Fruit fly (Drosophila melanogaster): ENCODE results near the gene CG34367.

The CG34367 gene

dm6 chr2L:10306518-10307260 lies 47.0 kb downstream of the CG34367 start, which contains the start of the genes CG5390 and CG4968 (continued):
- TF ChIP-seq Lim3 (GFP tag; IDR thresholded peaks at IDR 0.05) (no peak), CG6683 (GFP tag; optimal IDR thresholded peaks at IDR 0.05) (peak; percentile 60), vnd (GFP tag; IDR thresholded peaks at IDR 0.05; ENCODE audit: partially characterized antibody) (no peak), BEAF-32 (GFP tag; optimal IDR thresholded peaks at IDR 0.05) (peak; percentile 60), bowl (GFP tag; IDR thresholded peaks at IDR 0.05) (no peak), MTF-1 (GFP tag; optimal IDR thresholded peaks at IDR 0.05; ENCODE audit: borderline replicate concordance) (no peak), Nf-YA (GFP tag; IDR thresholded peaks at IDR 0.05) (peak; percentile 47; the same call in 1 of the 2 replicates), fd64A (GFP tag; optimal IDR thresholded peaks at IDR 0.05) (no peak), CG6689 (GFP tag; IDR thresholded peaks at IDR 0.05) (no peak), ara (GFP tag; IDR thresholded peaks at IDR 0.05) (no peak), pros (GFP tag; optimal IDR thresholded peaks at IDR 0.05) (peak; percentile 61), trh (GFP tag; optimal IDR thresholded peaks at IDR 0.05) (no peak), Hmx (GFP tag; optimal IDR thresholded peaks at IDR 0.05) (no peak), pum (GFP tag; optimal IDR thresholded peaks at IDR 0.05) (no peak), Abd-B (GFP tag; optimal IDR thresholded peaks at IDR 0.05) (no peak), ase (GFP tag; IDR thresholded peaks at IDR 0.05) (peak; percentile 49; the same call in 1 of the 3 replicates), CG11696 (GFP tag; IDR thresholded peaks at IDR 0.05) (no peak), ewg (GFP tag; optimal IDR thresholded peaks at IDR 0.05) (peak; percentile 38), Atf3 (GFP tag; optimal IDR thresholded peaks at IDR 0.05) (no peak), tll (GFP tag; optimal IDR thresholded peaks at IDR 0.05) (no peak), kah (GFP tag; optimal IDR thresholded peaks at IDR 0.05) (no peak), CG15696 (tag; optimal IDR thresholded peaks at IDR 0.05) (peak; percentile 32), bab2 (GFP tag; optimal IDR thresholded peaks at IDR 0.05) (no peak), CG14050 (GFP tag; IDR thresholded peaks at IDR 0.05) (peak; percentile 30; the same call in 1 of the 3 replicates), dpn (GFP tag; optimal IDR thresholded peaks at IDR 0.05) (peak; percentile 44 to 69), CG11504 (tag; optimal IDR thresholded peaks at IDR 0.05) (no peak), Bgb (GFP tag; IDR thresholded peaks at IDR 0.05; ENCODE audit: partially characterized antibody) (peak; percentile 31; the same call in 1 of the 2 replicates), Ets97D (GFP tag; optimal IDR thresholded peaks at IDR 0.05) (peak; percentile 77), slou (GFP tag; optimal IDR thresholded peaks at IDR 0.05) (peak; percentile 55), p53 (GFP tag; optimal IDR thresholded peaks at IDR 0.05) (no peak), Mes4 (GFP tag; optimal IDR thresholded peaks at IDR 0.05) (no peak), CG7928 (GFP tag; optimal IDR thresholded peaks at IDR 0.05) (peak; percentile 45), tap (tag; optimal IDR thresholded peaks at IDR 0.05) (no peak), crp (GFP tag; optimal IDR thresholded peaks at IDR 0.05) (peak in 1 of 2 experiments; percentile 31), ab (GFP tag; optimal IDR thresholded peaks at IDR 0.05) (no peak), lola (GFP tag; optimal IDR thresholded peaks at IDR 0.05) (peak in 1 of 3 experiments; percentile 36), bcd (GFP tag; optimal IDR thresholded peaks at IDR 0.05) (no peak), CG1832 (GFP tag; optimal IDR thresholded peaks at IDR 0.05) (no peak), esg (GFP tag; conservative IDR thresholded peaks at IDR 0.05) (peak; percentile 13; the same call in 1 of the 2 replicates), CG2202 (tag; optimal IDR thresholded peaks at IDR 0.05) (peak; percentile 17), CG10267 (tag; optimal IDR thresholded peaks at IDR 0.05) (peak; percentile 75), Stat92E (GFP tag; optimal IDR thresholded peaks at IDR 0.05) (no peak), amos (GFP tag; IDR thresholded peaks at IDR 0.05; ENCODE audit: partially characterized antibody) (no peak; the same call in 1 of the 2 replicates), CG3995 (GFP tag; optimal IDR thresholded peaks at IDR 0.05) (peak; percentile 35), CG3065 (GFP tag; optimal IDR thresholded peaks at IDR 0.05) (no peak), tx (GFP tag; optimal IDR thresholded peaks at IDR 0.05) (no peak), psq (GFP tag; optimal IDR thresholded peaks at IDR 0.05) (peak; percentile 30), CG18764 (GFP tag; optimal IDR thresholded peaks at IDR 0.05) (no peak)

Measured in whole organism, embryonic.